Worm (Caenorhabditis elegans): ENCODE data around the gene pqn-67.

The pqn-67 gene

DNA sequence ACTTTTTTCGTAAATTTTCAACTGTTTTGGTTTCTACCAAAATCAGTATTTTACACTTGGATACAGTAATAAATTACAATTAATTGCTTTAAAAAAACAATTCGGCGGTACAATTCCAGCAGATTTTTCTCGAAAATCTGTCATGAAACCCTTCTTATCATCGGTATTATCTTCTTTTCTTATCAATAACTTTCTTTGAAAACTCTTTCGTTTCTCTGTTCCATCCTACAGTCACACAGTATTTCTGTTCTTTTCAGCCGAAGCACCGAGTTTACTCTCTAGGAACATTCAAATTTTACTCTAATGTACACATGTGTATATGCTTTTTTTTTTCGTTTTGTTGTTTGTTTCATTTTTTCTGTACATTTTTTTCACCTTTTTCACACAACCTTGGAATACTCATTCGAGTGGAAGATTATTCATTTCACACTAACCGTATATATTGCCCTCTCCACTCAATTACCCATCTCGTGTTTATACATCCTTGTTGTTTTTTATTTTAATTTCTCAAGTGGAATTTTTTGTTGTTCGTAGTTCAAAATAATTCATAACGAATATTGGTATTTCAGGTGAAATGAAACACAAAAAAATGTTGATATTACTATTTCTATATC is 14.6 kb upstream of the pqn-67 start, which contains the start of gene nid-1 (continued):
- TF ChIP-seq snpc-4 (GFP tag; optimal IDR thresholded peaks at IDR 0.05) (no peak), snpc-4 (tag; optimal IDR thresholded peaks at IDR 0.05) (no peak), akir-1 (GFP tag; optimal IDR thresholded peaks at IDR 0.05) (no peak), ztf-3 (GFP tag; optimal IDR thresholded peaks at IDR 0.05) (no peak), F10E7.11 (tag; optimal IDR thresholded peaks at IDR 0.05) (no peak), nhr-80 (tag; optimal IDR thresholded peaks at IDR 0.05) (peak; percentile 56)

DNA sequence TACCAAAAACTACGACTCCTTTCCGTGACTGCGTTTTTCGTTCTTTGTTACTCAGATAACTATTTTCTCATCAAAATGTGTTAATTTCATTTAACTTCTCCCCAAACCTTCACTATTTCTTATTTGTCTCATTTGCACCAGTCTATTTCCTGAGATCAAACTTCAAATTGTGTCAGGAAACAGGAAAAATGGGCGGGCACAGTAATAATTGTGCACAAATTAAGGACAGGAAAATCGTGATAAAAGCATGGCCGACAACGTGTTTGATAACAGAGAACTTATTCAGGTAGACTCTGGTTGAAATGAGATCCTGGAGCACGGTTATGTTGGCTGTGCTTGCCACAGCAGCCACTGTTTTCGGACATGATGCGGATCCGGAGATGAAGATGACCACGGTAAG is 4.5 kb upstream of the pqn-67 start, which contains the start of gene lipl-1:
TSS of gene lipl-1 (plus strand) at position 282 of the 400 bp plus-strand sequence.
- TF ChIP-seq Y56A3A.18 (GFP tag; IDR thresholded peaks at IDR 0.05) (no peak), nhr-80 (tag; optimal IDR thresholded peaks at IDR 0.05) (peak; percentile 35)

ce11 chrV:12921680-12922079 is 2.5 kb upstream of the pqn-67 start:
- TF ChIP-seq let-607 (tag; optimal IDR thresholded peaks at IDR 0.05) (no peak), cebp-1 (GFP tag; IDR thresholded peaks at IDR 0.05) (peak; percentile 52; the same call in 1 of the 2 replicates), cebp-1 (tag; optimal IDR thresholded peaks at IDR 0.05) (peak; percentile 63), nhr-80 (tag; optimal IDR thresholded peaks at IDR 0.05) (peak; percentile 80), F57C9.4 (tag; optimal IDR thresholded peaks at IDR 0.05) (no peak), hsf-1 (GFP tag; IDR thresholded peaks at IDR 0.05) (no peak), F39B2.1 (GFP tag; IDR thresholded peaks at IDR 0.05) (no peak), let-526 (GFP tag; IDR thresholded peaks at IDR 0.05) (no peak)

DNA sequence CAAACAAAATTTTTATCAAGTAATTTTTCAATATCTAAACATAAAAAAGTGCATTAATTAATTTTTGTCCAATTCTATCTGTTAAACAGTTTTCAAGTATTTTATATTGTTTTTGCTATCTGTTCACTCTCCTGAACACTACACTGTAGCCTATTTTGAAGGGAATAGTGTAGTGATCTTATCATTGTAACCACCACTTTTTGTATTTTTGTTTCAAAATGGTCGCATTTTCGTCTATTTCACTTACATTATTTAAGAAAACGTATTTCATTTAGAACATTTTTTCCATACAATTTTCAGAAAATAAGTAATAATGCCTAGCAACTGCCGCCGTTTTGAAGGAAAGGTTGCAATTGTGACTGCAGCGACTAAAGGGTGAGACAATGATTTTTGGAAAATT is 1.9 kb upstream of the pqn-67 start, which contains the start of gene dhrs-4:
TSS of gene dhrs-4 (plus strand) at position 301 of the 400 bp plus-strand sequence.
- TF ChIP-seq Y79H2A.3 (GFP tag; conservative IDR thresholded peaks at IDR 0.05) (no peak), F33H1.4 (GFP tag; IDR thresholded peaks at IDR 0.05) (no peak), egl-44 (GFP tag; IDR thresholded peaks at IDR 0.05) (no peak), F52B5.7 (tag; optimal IDR thresholded peaks at IDR 0.05) (no peak), nhr-27 (tag; optimal IDR thresholded peaks at IDR 0.05) (no peak), F23B12.7 (tag; optimal IDR thresholded peaks at IDR 0.05; ENCODE audit: insufficient read depth) (no peak), bed-1 (GFP tag; IDR thresholded peaks at IDR 0.05) (no peak), attf-6 (GFP tag; IDR thresholded peaks at IDR 0.05) (no peak), ceh-91 (GFP tag; IDR thresholded peaks at IDR 0.05) (no peak), dpff-1 (tag; optimal IDR thresholded peaks at IDR 0.05) (no peak), rpc-1 (optimal IDR thresholded peaks at IDR 0.05) (no peak), rpc-1 (tag; optimal IDR thresholded peaks at IDR 0.05) (no peak), nfyb-1 (GFP tag; IDR thresholded peaks at IDR 0.05) (no peak), unc-62 (GFP tag; optimal IDR thresholded peaks at IDR 0.05) (no peak), D2030.7 (GFP tag; IDR thresholded peaks at IDR 0.05) (no peak), ceh-58 (GFP tag; IDR thresholded peaks at IDR 0.05) (no peak), hsf-1 (GFP tag; IDR thresholded peaks at IDR 0.05) (no peak), mcd-1 (GFP tag; IDR thresholded peaks at IDR 0.05) (no peak), dpl-1 (GFP tag; optimal IDR thresholded peaks at IDR 0.05) (no peak), sdz-38 (tag; optimal IDR thresholded peaks at IDR 0.05) (no peak)

All from whole organism, young adult.